Worm (Caenorhabditis elegans): ENCODE measurements around the gene srg-9.

Gene srg-9

ce11 chrIII:6206161-6206853, 50.3 kb downstream of the srg-9 start, which contains the start of the genes sna-3 and rps-3 (continued):
- TF ChIP-seq ztf-11 (tag; optimal IDR thresholded peaks at IDR 0.05) = no peak
- TF ChIP-seq aly-2 (tag; optimal IDR thresholded peaks at IDR 0.05) = no peak
- no peak for TF ChIP-seq lir-3 (tag; optimal IDR thresholded peaks at IDR 0.05)
- TF ChIP-seq rbr-2 (tag; optimal IDR thresholded peaks at IDR 0.05) = peak; percentile 70
- no peak for TF ChIP-seq dmd-8 (GFP tag; IDR thresholded peaks at IDR 0.05)
- no peak for TF ChIP-seq zip-11 (GFP tag; IDR thresholded peaks at IDR 0.05)
- TF ChIP-seq unc-62 (GFP tag; optimal IDR thresholded peaks at IDR 0.05 in 1 of 2) = no peak
- no peak for TF ChIP-seq unc-62 (tag; optimal IDR thresholded peaks at IDR 0.05)
- no peak for TF ChIP-seq F10B5.3 (tag; optimal IDR thresholded peaks at IDR 0.05)
- TF ChIP-seq cey-2 (tag; optimal IDR thresholded peaks at IDR 0.05; ENCODE audit: borderline replicate concordance, insufficient read depth) = no peak
- no peak for TF ChIP-seq F49E8.2 (tag; optimal IDR thresholded peaks at IDR 0.05; ENCODE audit: borderline replicate concordance)
- no peak for TF ChIP-seq ZK546.5 (tag; optimal IDR thresholded peaks at IDR 0.05)
- TF ChIP-seq duxl-1 (tag; optimal IDR thresholded peaks at IDR 0.05; ENCODE audit: poor library complexity) = no peak
- no peak for TF ChIP-seq nhr-41 (GFP tag; IDR thresholded peaks at IDR 0.05)
- TF ChIP-seq ztf-7 (tag; optimal IDR thresholded peaks at IDR 0.05) = peak; percentile 39
- peak; percentile 22 for TF ChIP-seq nhr-25 (tag; optimal IDR thresholded peaks at IDR 0.05; ENCODE audit: borderline replicate concordance, insufficient read depth)
- no peak for TF ChIP-seq ceh-32 (tag; optimal IDR thresholded peaks at IDR 0.05; ENCODE audit: poor library complexity)
- no peak for TF ChIP-seq mdt-29 (GFP tag; IDR thresholded peaks at IDR 0.05)
- no peak for TF ChIP-seq mxl-3 (GFP tag; optimal IDR thresholded peaks at IDR 0.05)
- TF ChIP-seq ceh-28 (tag; optimal IDR thresholded peaks at IDR 0.05) = no peak
- no peak for TF ChIP-seq nhr-76 (tag; optimal IDR thresholded peaks at IDR 0.05)
- no peak for TF ChIP-seq egl-43 (GFP tag; IDR thresholded peaks at IDR 0.05)
- TF ChIP-seq daf-16 (GFP tag; optimal IDR thresholded peaks at IDR 0.05) = no peak
- TF ChIP-seq daf-16 (tag; optimal IDR thresholded peaks at IDR 0.05) = peak; percentile 46
- no peak for TF ChIP-seq spr-1 (tag; optimal IDR thresholded peaks at IDR 0.05)
- TF ChIP-seq gei-8 (GFP tag; optimal IDR thresholded peaks at IDR 0.05) = no peak
- TF ChIP-seq dmd-9 (GFP tag; IDR thresholded peaks at IDR 0.05) = no peak
- TF ChIP-seq daf-12 (tag; optimal IDR thresholded peaks at IDR 0.05) = no peak
- no peak for TF ChIP-seq unc-39 (tag; optimal IDR thresholded peaks at IDR 0.05)
- peak; percentile 89 for TF ChIP-seq mep-1 (tag; optimal IDR thresholded peaks at IDR 0.05)
- TF ChIP-seq tra-1 (GFP tag; IDR thresholded peaks at IDR 0.05) = no peak
- TF ChIP-seq nhr-42 (GFP tag; IDR thresholded peaks at IDR 0.05) = no peak
- TF ChIP-seq saeg-2 (GFP tag; IDR thresholded peaks at IDR 0.05) = no peak
- TF ChIP-seq R02D3.7 (tag; optimal IDR thresholded peaks at IDR 0.05) = no peak
- TF ChIP-seq zfp-2 (tag; optimal IDR thresholded peaks at IDR 0.05) = no peak
- TF ChIP-seq lin-13 (GFP tag; optimal IDR thresholded peaks at IDR 0.05) = peak; percentile 72
- no peak for TF ChIP-seq lin-29 (GFP tag; IDR thresholded peaks at IDR 0.05)
- no peak for TF ChIP-seq nhr-48 (tag; optimal IDR thresholded peaks at IDR 0.05)
- TF ChIP-seq ceh-20 (GFP tag; IDR thresholded peaks at IDR 0.05) = no peak
- TF ChIP-seq lin-39 (tag; optimal IDR thresholded peaks at IDR 0.05) = no peak
- no peak for TF ChIP-seq F26F4.8 (GFP tag; conservative IDR thresholded peaks at IDR 0.05)
- peak; percentile 73 for TF ChIP-seq arid-1 (GFP tag; conservative IDR thresholded peaks at IDR 0.05)
- TF ChIP-seq aha-1 (tag) = peak; percentile 36
- no peak for TF ChIP-seq tag-97 (GFP tag; IDR thresholded peaks at IDR 0.05)
- TF ChIP-seq nhr-11 (tag; optimal IDR thresholded peaks at IDR 0.05) = peak; percentile 61
- TF ChIP-seq snpc-4 (tag; optimal IDR thresholded peaks at IDR 0.05) = no peak
- no peak for TF ChIP-seq fos-1 (tag; optimal IDR thresholded peaks at IDR 0.05)
- TF ChIP-seq T26A8.4 (GFP tag; IDR thresholded peaks at IDR 0.05) = peak; percentile 63
- peak; percentile 69 for TF ChIP-seq lin-38 (GFP tag; IDR thresholded peaks at IDR 0.05)
- TF ChIP-seq skn-1 (tag; optimal IDR thresholded peaks at IDR 0.05) = no peak
- TF ChIP-seq F44E2.7 (GFP tag; IDR thresholded peaks at IDR 0.05) = no peak
- no peak for TF ChIP-seq vab-7 (GFP tag; IDR thresholded peaks at IDR 0.05)

Measured in whole organism, L4 larva.